Worm (Caenorhabditis elegans): ENCODE data around the gene srw-145.

- no peak for TF ChIP-seq ztf-11 (tag; optimal IDR thresholded peaks at IDR 0.05)
- TF ChIP-seq fos-1 (tag; optimal IDR thresholded peaks at IDR 0.05) = no peak
- TF ChIP-seq unc-62 (GFP tag; optimal IDR thresholded peaks at IDR 0.05 in 1 of 2) = no peak
- no peak for TF ChIP-seq unc-62 (tag; optimal IDR thresholded peaks at IDR 0.05)
- no peak for TF ChIP-seq nhr-42 (GFP tag; IDR thresholded peaks at IDR 0.05)
- no peak for TF ChIP-seq aly-2 (tag; optimal IDR thresholded peaks at IDR 0.05)
- no peak for TF ChIP-seq dpl-1 (GFP tag; optimal IDR thresholded peaks at IDR 0.05)
- no peak for TF ChIP-seq nhr-11 (tag; optimal IDR thresholded peaks at IDR 0.05)
- TF ChIP-seq ceh-20 (GFP tag; IDR thresholded peaks at IDR 0.05) = no peak
- TF ChIP-seq php-3 (GFP tag; IDR thresholded peaks at IDR 0.05) = no peak
- no peak for TF ChIP-seq mep-1 (tag; optimal IDR thresholded peaks at IDR 0.05)
- no peak for TF ChIP-seq dmd-9 (GFP tag; IDR thresholded peaks at IDR 0.05)
Observed at ce11 chrV:13981677-13982076, 44.7 kb downstream of the srw-145 start.
